Fruit fly (Drosophila melanogaster): ENCODE data around the gene Sulf1.

- no peak for TF ChIP-seq CG8478 (optimal IDR thresholded peaks at IDR 0.05)
- no peak for TF ChIP-seq CTCF (optimal IDR thresholded peaks at IDR 0.05)
Observed at dm6 chr3R:16309302-16310080, 29.9 kb downstream of the Sulf1 start.
